Fruit fly (Drosophila melanogaster) whole organism, pupa: ENCODE results near the gene drl.

Experiments used
- CG10348 ChIP-seq: fragments of 200-800 bp; sonication (Bioruptor generic); IDR thresholded peaks from 2 replicates; pipeline ENCODE4 v1.3.6; 2022; ENCODE audit warnings: missing biosample characterization, missing genetic modification characterization
- CG12605 ChIP-seq: fragments of 200-800 bp; sonication (Bioruptor generic); IDR thresholded peaks from 2 replicates; pipeline ENCODE4 v1.3.6; 2022; ENCODE audit warnings: missing biosample characterization, missing genetic modification characterization
- CG13204 ChIP-seq: fragments of 200-800 bp; sonication (Bioruptor generic); optimal IDR thresholded peaks from 2 replicates; lab custom pipeline; 2018; ENCODE audit warnings: missing biosample characterization, mild to moderate bottlenecking, missing genetic modification characterization, moderate library complexity
- CG14655 ChIP-seq: fragments of 200-800 bp; sonication (Bioruptor generic); optimal IDR thresholded peaks from 3 replicates; lab custom pipeline; 2017; ENCODE audit warnings: mild to moderate bottlenecking, missing biosample characterization, missing genetic modification reagents, missing genetic modification characterization
- CG15710 ChIP-seq: fragments of 200-800 bp; sonication (Bioruptor generic); optimal IDR thresholded peaks from 2 replicates; lab custom pipeline; 2018; ENCODE audit warnings: missing biosample characterization, mild to moderate bottlenecking, missing genetic modification characterization, moderate library complexity
- CG17806 ChIP-seq: fragments of 200-800 bp; sonication (Bioruptor generic); optimal IDR thresholded peaks from 2 replicates; lab custom pipeline; 2018; ENCODE audit warnings: missing biosample characterization, mild to moderate bottlenecking, missing genetic modification characterization, moderate library complexity
- CG32121 ChIP-seq: fragments of 200-800 bp; sonication (Bioruptor generic); IDR thresholded peaks from 2 replicates; pipeline ENCODE4 v1.3.6; 2022; ENCODE audit warnings: missing biosample characterization, missing genetic modification characterization
- CG34367 ChIP-seq: fragments of 200-800 bp; sonication (Bioruptor generic); optimal IDR thresholded peaks from 2 replicates; lab custom pipeline; 2018; ENCODE audit warnings: missing biosample characterization, mild to moderate bottlenecking, missing genetic modification characterization
- CG4496 ChIP-seq: fragments of 200-800 bp; sonication (Bioruptor generic); IDR thresholded peaks from 3 replicates; pipeline ENCODE4 v1.3.6; 2022; ENCODE audit warnings: missing biosample characterization, missing genetic modification characterization
- CG8159 ChIP-seq: fragments of 200-800 bp; sonication (Bioruptor generic); optimal IDR thresholded peaks from 3 replicates; lab custom pipeline; 2018; ENCODE audit warnings: missing biosample characterization, mild to moderate bottlenecking, missing genetic modification characterization, moderate library complexity
- CG8301 ChIP-seq: fragments of 200-800 bp; sonication (Bioruptor generic); optimal IDR thresholded peaks from 2 replicates; lab custom pipeline; 2018; ENCODE audit warnings: missing biosample characterization, mild to moderate bottlenecking, missing genetic modification characterization
- CG9948 ChIP-seq: fragments of 200-800 bp; sonication (Bioruptor generic); optimal IDR thresholded peaks from 2 replicates; lab custom pipeline; 2018; ENCODE audit warnings: missing biosample characterization, mild to moderate bottlenecking, missing genetic modification characterization, moderate library complexity
- D1 ChIP-seq: fragments of 200-800 bp; sonication (Bioruptor generic); optimal IDR thresholded peaks from 2 replicates; lab custom pipeline; 2018; ENCODE audit warnings: missing biosample characterization, mild to moderate bottlenecking, missing genetic modification characterization, moderate library complexity
- EcR ChIP-seq: fragments of 200-800 bp; sonication (Bioruptor generic); optimal IDR thresholded peaks from 3 replicates; lab custom pipeline; 2019; ENCODE audit warnings: missing biosample characterization, missing genetic modification characterization, mild to moderate bottlenecking, moderate library complexity, missing genetic modification reagents
- Ets98B ChIP-seq: fragments of 200-800 bp; sonication (Bioruptor generic); IDR thresholded peaks from 2 replicates; pipeline ENCODE4 v1.3.6; 2022; ENCODE audit warnings: missing biosample characterization, missing genetic modification characterization
- Pif1A ChIP-seq: fragments of 200-800 bp; sonication (Bioruptor generic); optimal IDR thresholded peaks from 3 replicates; lab custom pipeline; 2016; ENCODE audit warnings: missing biosample characterization, missing genetic modification characterization
- Pif1B ChIP-seq: fragments of 200-800 bp; sonication (Bioruptor generic); optimal IDR thresholded peaks from 3 replicates; lab custom pipeline; 2016; ENCODE audit warnings: missing biosample characterization, missing genetic modification characterization
- Snoo ChIP-seq: fragments of 200-800 bp; sonication (Bioruptor generic); optimal IDR thresholded peaks from 3 replicates; lab custom pipeline; 2017; ENCODE audit warnings: missing biosample characterization, mild to moderate bottlenecking, missing genetic modification characterization, inconsistent platforms
- fd96Ca ChIP-seq: fragments of 200-800 bp; sonication (Bioruptor generic); IDR thresholded peaks from 3 replicates; pipeline ENCODE4 v1.3.6; 2022; ENCODE audit warnings: missing biosample characterization, missing genetic modification characterization
- gl ChIP-seq: fragments of 200-800 bp; sonication (Bioruptor generic); optimal IDR thresholded peaks from 2 replicates; lab custom pipeline; 2018; ENCODE audit warnings: missing biosample characterization, mild to moderate bottlenecking, missing genetic modification characterization
- rn ChIP-seq: fragments of 200-800 bp; sonication (Bioruptor generic); IDR thresholded peaks from 2 replicates; pipeline ENCODE4 v1.3.6; 2022; ENCODE audit warnings: missing biosample characterization, missing genetic modification characterization

drl gene

dm6 chr2L:19227656-19228055 lies 37.5 kb downstream of the drl start:
- no peak for TF ChIP-seq Ets98B (GFP tag; lab: Robert Waterston, UW)
- no peak for TF ChIP-seq CG13204 (GFP tag; lab: Kevin White, UChicago)
- peak; percentile 52; the same call in 2 of the 3 replicates for TF ChIP-seq CG4496
- TF ChIP-seq gl: no peak
- TF ChIP-seq CG12605 (GFP tag; lab: Robert Waterston, UW): no peak

DNA sequence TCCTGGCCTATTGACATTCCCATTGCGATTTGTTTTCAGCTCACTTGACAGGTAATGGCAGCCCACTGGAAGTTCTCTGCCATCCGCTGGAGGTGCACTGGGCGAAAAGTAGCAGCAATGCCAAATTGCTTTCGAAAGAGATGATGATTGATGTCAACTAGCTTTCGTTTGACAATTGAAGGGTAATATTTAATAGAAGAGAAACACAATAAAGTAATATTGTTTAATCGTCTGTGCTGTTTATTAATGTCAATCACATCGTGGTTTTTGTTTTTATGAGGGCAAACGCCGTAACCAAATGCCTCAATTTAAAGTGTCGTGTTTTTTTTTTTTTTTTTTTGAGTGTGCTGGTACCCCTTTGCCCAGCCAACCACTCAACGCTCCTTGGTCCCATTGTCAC lies 38.9 kb downstream of the drl start:
- TF ChIP-seq rn (GFP tag; lab: Robert Waterston, UW) (no peak), CG8159 (tag; lab: Kevin White, UChicago) (peak; percentile 51), CG32121 (GFP tag; lab: Robert Waterston, UW) (no peak), CG10348 (GFP tag; lab: Robert Waterston, UW) (no peak), CG4496 (no peak), D1 (tag; lab: Kevin White, UChicago) (no peak), CG34367 (tag; lab: Kevin White, UChicago) (peak; percentile 21), EcR (GFP tag; lab: Kevin White, UChicago) (no peak), CG14655 (peak; percentile 30), gl (no peak), Ets98B (GFP tag; lab: Robert Waterston, UW) (no peak), Snoo (tag; lab: Kevin White, UChicago) (no peak), CG17806 (tag; lab: Kevin White, UChicago) (peak; percentile 32), CG13204 (GFP tag; lab: Kevin White, UChicago) (no peak), Pif1B (GFP tag; lab: Kevin White, UChicago) (no peak), fd96Ca (GFP tag; lab: Robert Waterston, UW) (no peak), CG8301 (tag; lab: Kevin White, UChicago) (no peak), Pif1A (GFP tag; lab: Kevin White, UChicago) (no peak), CG9948 (peak; percentile 41), CG12605 (GFP tag; lab: Robert Waterston, UW) (no peak), CG15710 (peak; percentile 32)

dm6 chr2L:19230518-19230917 lies 40.4 kb downstream of the drl start:
- TF ChIP-seq Ets98B (GFP tag; lab: Robert Waterston, UW) (no peak), CG9948 (no peak), CG8159 (tag; lab: Kevin White, UChicago) (no peak), CG8301 (tag; lab: Kevin White, UChicago) (no peak)
- TF ChIP-seq, all 21 proteins: peak for 0

- TF ChIP-seq Snoo (tag; lab: Kevin White, UChicago): no peak
- TF ChIP-seq gl: no peak
- no peak for TF ChIP-seq CG17806 (tag; lab: Kevin White, UChicago)
- no peak for TF ChIP-seq CG10348 (GFP tag; lab: Robert Waterston, UW)
- no peak for TF ChIP-seq CG8301 (tag; lab: Kevin White, UChicago)
- TF ChIP-seq rn (GFP tag; lab: Robert Waterston, UW): no peak
- TF ChIP-seq CG15710: no peak
- no peak for TF ChIP-seq CG8159 (tag; lab: Kevin White, UChicago)
- TF ChIP-seq CG4496: no peak
Observed at dm6 chr2L:19233300-19233699, 43.2 kb downstream of the drl start.

DNA sequence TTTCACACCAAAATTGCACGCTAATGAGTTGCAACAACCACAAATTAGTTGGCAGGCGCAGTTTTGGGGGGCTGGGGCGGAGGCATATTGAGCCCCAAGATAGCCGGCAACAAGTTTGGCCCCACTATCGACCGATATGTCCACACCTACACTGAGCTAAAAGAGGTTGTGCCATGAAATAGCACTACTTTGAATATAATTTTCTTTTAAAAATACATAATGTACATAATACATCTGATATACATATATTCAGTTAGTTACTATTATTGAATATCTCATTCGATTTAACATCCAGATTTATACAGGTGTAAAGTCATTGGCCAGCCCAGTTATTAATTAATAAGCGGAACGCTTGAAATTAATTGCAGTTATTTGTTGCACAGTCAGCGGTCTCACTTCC lies 45.0 kb downstream of the drl start:
- TF ChIP-seq CG34367 (tag; lab: Kevin White, UChicago) (no peak), CG17806 (tag; lab: Kevin White, UChicago) (peak; percentile 0), CG15710 (no peak), rn (GFP tag; lab: Robert Waterston, UW) (no peak), fd96Ca (GFP tag; lab: Robert Waterston, UW) (peak; percentile 49; the same call in 1 of the 3 replicates), Ets98B (GFP tag; lab: Robert Waterston, UW) (peak; percentile 73), Snoo (tag; lab: Kevin White, UChicago) (no peak), CG13204 (GFP tag; lab: Kevin White, UChicago) (no peak), CG14655 (peak; percentile 48), CG9948 (no peak), CG8301 (tag; lab: Kevin White, UChicago) (peak; percentile 53), CG4496 (peak; percentile 66; the same call in 2 of the 3 replicates), gl (no peak), CG8159 (tag; lab: Kevin White, UChicago) (peak; percentile 17), Pif1A (GFP tag; lab: Kevin White, UChicago) (no peak), D1 (tag; lab: Kevin White, UChicago) (no peak), EcR (GFP tag; lab: Kevin White, UChicago) (no peak), CG12605 (GFP tag; lab: Robert Waterston, UW) (peak; percentile 58; the same call in 1 of the 2 replicates), CG10348 (GFP tag; lab: Robert Waterston, UW) (no peak), CG32121 (GFP tag; lab: Robert Waterston, UW) (peak; percentile 77), Pif1B (GFP tag; lab: Kevin White, UChicago) (no peak)

DNA sequence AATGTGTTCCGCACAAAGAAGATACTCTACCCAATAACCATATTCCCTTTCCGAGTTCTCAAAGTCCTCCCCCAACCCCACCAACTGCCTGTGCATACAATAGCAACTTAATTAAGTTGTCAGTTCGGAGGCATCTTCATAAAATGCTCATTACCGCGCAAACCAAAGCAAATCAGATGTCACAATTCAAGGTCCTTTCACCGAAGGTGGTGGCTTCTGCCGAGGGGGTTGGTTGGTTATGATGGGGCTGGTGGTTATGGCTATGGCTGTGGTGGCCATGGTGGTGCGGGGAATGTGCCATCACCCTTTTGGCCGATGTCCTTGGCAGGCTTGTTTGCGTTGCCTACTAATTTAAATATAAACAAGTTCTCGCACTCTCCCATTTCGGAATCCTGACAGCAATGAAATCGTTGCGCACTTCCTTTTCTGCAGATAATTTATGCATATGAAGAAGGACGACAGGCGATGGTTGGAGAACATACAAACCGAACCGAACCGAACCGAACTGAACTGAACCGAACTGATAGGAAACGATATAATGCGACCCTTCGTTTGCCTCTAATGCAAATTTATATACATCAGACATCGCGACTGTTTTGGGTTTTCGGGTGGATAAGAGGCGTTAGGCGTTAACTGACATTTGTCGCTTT lies 45.6 kb downstream of the drl start:
- TF ChIP-seq CG14655 (no peak), CG13204 (GFP tag; lab: Kevin White, UChicago) (no peak), D1 (tag; lab: Kevin White, UChicago) (no peak), Snoo (tag; lab: Kevin White, UChicago) (no peak), rn (GFP tag; lab: Robert Waterston, UW) (no peak), CG8159 (tag; lab: Kevin White, UChicago) (no peak), CG34367 (tag; lab: Kevin White, UChicago) (no peak), CG10348 (GFP tag; lab: Robert Waterston, UW) (no peak), fd96Ca (GFP tag; lab: Robert Waterston, UW) (no peak), CG15710 (no peak), Ets98B (GFP tag; lab: Robert Waterston, UW) (no peak)
